Fruit fly (Drosophila melanogaster) whole organism, embryonic: ENCODE measurements around the gene vih.

Experiments used
- Abd-B ChIP-seq: fragments of 200-800 bp; sonication (Bioruptor generic); optimal IDR thresholded peaks from 2 replicates; lab custom pipeline; 2018; ENCODE audit warnings: missing biosample characterization, mild to moderate bottlenecking, missing genetic modification characterization, moderate library complexity
- Bgb ChIP-seq: fragments of 200-800 bp; sonication (Bioruptor generic); IDR thresholded peaks from 2 replicates; pipeline ENCODE4 v1.3.6; 2022; ENCODE audit warnings: missing biosample characterization, missing genetic modification characterization; ENCODE audit not compliant: partially characterized antibody
- C15 ChIP-seq: fragments of 200-800 bp; sonication (Bioruptor generic); IDR thresholded peaks from 3 replicates; pipeline ENCODE4 v1.3.6; 2022; ENCODE audit warnings: missing biosample characterization, missing genetic modification characterization
- CG10209 ChIP-seq: fragments of 200-800 bp; sonication (Bioruptor generic); optimal IDR thresholded peaks from 3 replicates; lab custom pipeline; 2017; ENCODE audit warnings: missing biosample characterization, mild to moderate bottlenecking, missing genetic modification characterization, missing genetic modification reagents
- CG10366 ChIP-seq: fragments of 200-800 bp; sonication (Bioruptor generic); IDR thresholded peaks from 2 replicates; pipeline ENCODE4 v1.3.6; 2022; ENCODE audit warnings: missing biosample characterization, missing genetic modification characterization
- CG10543 ChIP-seq: fragments of 200-800 bp; sonication (Bioruptor generic); optimal IDR thresholded peaks from 3 replicates; lab custom pipeline; 2017; ENCODE audit warnings: missing biosample characterization, mild to moderate bottlenecking, missing genetic modification characterization, moderate library complexity
- CG10979 ChIP-seq: fragments of 200-800 bp; sonication (Bioruptor generic); optimal IDR thresholded peaks from 2 replicates; lab custom pipeline; 2018; ENCODE audit warnings: missing biosample characterization, mild to moderate bottlenecking, missing genetic modification characterization, moderate library complexity
- CG15514 ChIP-seq: fragments of 200-800 bp; sonication (Bioruptor generic); optimal IDR thresholded peaks from 3 replicates; lab custom pipeline; 2017; ENCODE audit warnings: missing biosample characterization, missing genetic modification characterization, mild to moderate bottlenecking, moderate library complexity, missing genetic modification reagents
- CG17912 ChIP-seq: fragments of 200-800 bp; sonication (Bioruptor generic); optimal IDR thresholded peaks from 2 replicates; lab custom pipeline; 2018; ENCODE audit warnings: missing biosample characterization, mild to moderate bottlenecking, missing genetic modification characterization
- CG2120 ChIP-seq: fragments of 200-800 bp; sonication (Bioruptor generic); optimal IDR thresholded peaks from 3 replicates; lab custom pipeline; 2016; ENCODE audit warnings: missing biosample characterization, missing genetic modification characterization
- CG2129 ChIP-seq: fragments of 200-800 bp; sonication (Bioruptor generic); IDR thresholded peaks from 2 replicates; pipeline ENCODE4 v1.3.6; 2022; ENCODE audit warnings: missing biosample characterization, missing genetic modification characterization; ENCODE audit not compliant: partially characterized antibody
- CG2199 ChIP-seq: fragments of 200-800 bp; sonication (Bioruptor generic); IDR thresholded peaks from 3 replicates; pipeline ENCODE4 v1.3.6; 2022; ENCODE audit warnings: missing biosample characterization, missing genetic modification characterization
- CG30020 ChIP-seq: fragments of 200-800 bp; optimal IDR thresholded peaks from 2 replicates; lab custom pipeline; 2019; ENCODE audit warnings: missing biosample characterization, mild to moderate bottlenecking, missing genetic modification characterization, moderate library complexity
- CG30431 ChIP-seq: fragments of 200-800 bp; sonication (Bioruptor generic); optimal IDR thresholded peaks from 2 replicates; lab custom pipeline; 2017; ENCODE audit warnings: missing biosample characterization, missing genetic modification characterization
- CG31441 ChIP-seq: fragments of 200-800 bp; sonication (Bioruptor generic); IDR thresholded peaks from 2 replicates; pipeline ENCODE4 v1.3.6; 2022; ENCODE audit warnings: missing biosample characterization, missing genetic modification characterization
- CG34422 ChIP-seq: fragments of 200-800 bp; sonication (Bioruptor generic); IDR thresholded peaks from 3 replicates; pipeline ENCODE4 v1.3.6; 2022; ENCODE audit warnings: missing biosample characterization, missing genetic modification characterization
- CG5180 ChIP-seq: fragments of 200-800 bp; sonication (Bioruptor generic); optimal IDR thresholded peaks from 3 replicates; lab custom pipeline; 2017; ENCODE audit warnings: missing biosample characterization, missing genetic modification characterization, mild to moderate bottlenecking, moderate library complexity, missing genetic modification reagents
- CG6813 ChIP-seq: fragments of 200-800 bp; sonication (Bioruptor generic); optimal IDR thresholded peaks from 2 replicates; lab custom pipeline; 2017; ENCODE audit warnings: missing biosample characterization, missing genetic modification characterization, mild to moderate bottlenecking, moderate library complexity, missing genetic modification reagents
- CG7786 ChIP-seq: fragments of 200-800 bp; sonication (Bioruptor generic); optimal IDR thresholded peaks from 2 replicates; lab custom pipeline; 2016; ENCODE audit warnings: missing biosample characterization, missing genetic modification characterization
- CG7928 ChIP-seq: fragments of 200-800 bp; sonication (Bioruptor generic); optimal IDR thresholded peaks from 2 replicates; lab custom pipeline; 2017; ENCODE audit warnings: missing biosample characterization, mild to moderate bottlenecking, missing genetic modification characterization
- CG8290 ChIP-seq, 3 experiments: fragments of 200-800 bp; sonication (Bioruptor generic); optimal IDR thresholded peaks; 2 replicates each; lab custom pipeline; 2016 to 2019; ENCODE audit warnings: missing biosample characterization in 3 of 3, missing genetic modification characterization in 3 of 3, mild to moderate bottlenecking in 2 of 3, moderate library complexity in 1 of 3
- CG9876 ChIP-seq: fragments of 200-800 bp; sonication (Bioruptor generic); optimal IDR thresholded peaks from 2 replicates; lab custom pipeline; 2016; ENCODE audit warnings: missing biosample characterization, missing genetic modification characterization
- Deaf1 ChIP-seq: fragments of 200-800 bp; optimal IDR thresholded peaks from 3 replicates; lab custom pipeline; 2019; ENCODE audit warnings: missing biosample characterization, mild to moderate bottlenecking, missing genetic modification characterization, moderate library complexity
- E2f1 ChIP-seq: fragments of 200-800 bp; sonication (Bioruptor generic); IDR thresholded peaks from 2 replicates; pipeline ENCODE4 v1.3.6; 2022; ENCODE audit warnings: missing biosample characterization, missing genetic modification characterization
- Elba2 ChIP-seq: fragments of 200-800 bp; sonication (Bioruptor generic); optimal IDR thresholded peaks from 3 replicates; lab custom pipeline; 2016; ENCODE audit warnings: missing biosample characterization, missing genetic modification characterization
- Fer2 ChIP-seq: fragments of 200-800 bp; sonication (Bioruptor generic); optimal IDR thresholded peaks from 2 replicates; lab custom pipeline; 2018; ENCODE audit warnings: missing biosample characterization, mild to moderate bottlenecking, missing genetic modification characterization, moderate library complexity
- MBD-R2 ChIP-seq: fragments of 200-800 bp; sonication (Bioruptor generic); IDR thresholded peaks from 2 replicates; pipeline ENCODE4 v1.3.6; 2022; ENCODE audit warnings: missing biosample characterization, missing genetic modification characterization
- Myb ChIP-seq: fragments of 200-800 bp; sonication (Bioruptor generic); optimal IDR thresholded peaks from 2 replicates; lab custom pipeline; 2016; ENCODE audit warnings: missing biosample characterization, missing genetic modification characterization
- Opbp ChIP-seq: fragments of 200-800 bp; sonication (Bioruptor generic); IDR thresholded peaks from 3 replicates; pipeline ENCODE4 v1.3.6; 2022; ENCODE audit warnings: missing biosample characterization, missing genetic modification characterization; ENCODE audit not compliant: partially characterized antibody
- Optix ChIP-seq: fragments of 200-800 bp; sonication (Bioruptor generic); IDR thresholded peaks from 3 replicates; pipeline ENCODE4 v1.3.6; 2022; ENCODE audit warnings: missing biosample characterization, missing genetic modification characterization
- Sox102F ChIP-seq: fragments of 200-800 bp; sonication (Bioruptor generic); optimal IDR thresholded peaks from 2 replicates; lab custom pipeline; 2018; ENCODE audit warnings: missing biosample characterization, mild to moderate bottlenecking, missing genetic modification characterization, moderate library complexity
- Ssrp ChIP-seq: fragments of 200-800 bp; sonication (Bioruptor generic); optimal IDR thresholded peaks from 2 replicates; lab custom pipeline; 2018; ENCODE audit warnings: missing biosample characterization, mild to moderate bottlenecking, missing genetic modification characterization, moderate library complexity
- TFAM ChIP-seq: fragments of 200-800 bp; sonication (Bioruptor generic); optimal IDR thresholded peaks from 2 replicates; lab custom pipeline; 2017; ENCODE audit warnings: missing biosample characterization, missing genetic modification characterization, inconsistent platforms
- Vsx1 ChIP-seq: fragments of 200-800 bp; sonication (Bioruptor generic); optimal IDR thresholded peaks from 2 replicates; lab custom pipeline; 2017; ENCODE audit warnings: missing biosample characterization, mild to moderate bottlenecking, missing genetic modification characterization, missing genetic modification reagents
- aop ChIP-seq: fragments of 200-800 bp; sonication (Bioruptor generic); IDR thresholded peaks from 2 replicates; pipeline ENCODE4 v1.3.6; 2022; ENCODE audit warnings: missing biosample characterization, missing genetic modification characterization
- ems ChIP-seq: fragments of 200-800 bp; sonication (Bioruptor generic); optimal IDR thresholded peaks from 3 replicates; lab custom pipeline; 2016; ENCODE audit warnings: missing biosample characterization, missing genetic modification characterization
- eyg ChIP-seq: fragments of 200-800 bp; sonication (Bioruptor generic); optimal IDR thresholded peaks from 3 replicates; lab custom pipeline; 2016; ENCODE audit warnings: missing biosample characterization, missing genetic modification characterization
- gcm2 ChIP-seq: fragments of 200-800 bp; sonication (Bioruptor generic); optimal IDR thresholded peaks from 2 replicates; lab custom pipeline; 2016; ENCODE audit warnings: missing biosample characterization, missing genetic modification characterization
- grn ChIP-seq: fragments of 200-800 bp; sonication (Bioruptor generic); optimal IDR thresholded peaks from 3 replicates; lab custom pipeline; 2017; ENCODE audit warnings: missing biosample characterization, missing genetic modification characterization
- gro ChIP-seq: fragments of 200-800 bp; sonication (Bioruptor generic); optimal IDR thresholded peaks from 2 replicates; lab custom pipeline; 2016; ENCODE audit warnings: missing biosample characterization, missing genetic modification characterization
- gsb ChIP-seq: fragments of 200-800 bp; sonication (Bioruptor generic); IDR thresholded peaks from 2 replicates; pipeline ENCODE4 v1.3.6; 2022; ENCODE audit warnings: missing biosample characterization, missing genetic modification characterization
- jigr1 ChIP-seq: fragments of 200-800 bp; sonication (Bioruptor generic); IDR thresholded peaks from 3 replicates; pipeline ENCODE4 v1.3.6; 2022; ENCODE audit warnings: missing biosample characterization, missing genetic modification characterization
- knrl ChIP-seq: fragments of 200-800 bp; sonication (Bioruptor generic); IDR thresholded peaks from 3 replicates; pipeline ENCODE4 v1.3.6; 2022; ENCODE audit warnings: missing biosample characterization, missing genetic modification characterization; ENCODE audit not compliant: partially characterized antibody
- luna ChIP-seq: fragments of 200-800 bp; sonication (Bioruptor generic); optimal IDR thresholded peaks from 2 replicates; lab custom pipeline; 2016; ENCODE audit warnings: missing biosample characterization, missing genetic modification characterization
- run ChIP-seq: fragments of 200-800 bp; sonication (Bioruptor generic); optimal IDR thresholded peaks from 3 replicates; lab custom pipeline; 2018; ENCODE audit warnings: missing biosample characterization, mild to moderate bottlenecking, missing genetic modification characterization
- sisA ChIP-seq: fragments of 200-800 bp; sonication (Bioruptor generic); IDR thresholded peaks from 2 replicates; pipeline ENCODE4 v1.3.6; 2022; ENCODE audit warnings: missing biosample characterization, missing genetic modification characterization
- sr ChIP-seq: fragments of 200-800 bp; sonication (Bioruptor generic); IDR thresholded peaks from 3 replicates; pipeline ENCODE4 v1.3.6; 2022; ENCODE audit warnings: missing biosample characterization, missing genetic modification characterization
- tll ChIP-seq, 2 experiments: fragments of 200-800 bp in 1 of 2; fragments of >200 bp in 1 of 2; sonication (Bioruptor generic) in 1 of 2; optimal IDR thresholded peaks; 2 replicates each; lab custom pipeline; 2017 to 2019; ENCODE audit warnings: missing biosample characterization in 2 of 2, missing genetic modification characterization in 2 of 2, mild to moderate bottlenecking in 1 of 2, moderate library complexity in 1 of 2
- twi ChIP-seq: fragments of 200-800 bp; optimal IDR thresholded peaks from 2 replicates; lab custom pipeline; 2019; ENCODE audit warnings: missing biosample characterization, mild to moderate bottlenecking, missing genetic modification characterization, moderate library complexity
- wdn ChIP-seq: fragments of 200-800 bp; sonication (Bioruptor generic); IDR thresholded peaks from 2 replicates; pipeline ENCODE4 v1.3.6; 2022; ENCODE audit warnings: missing biosample characterization, missing genetic modification characterization

vih gene

DNA sequence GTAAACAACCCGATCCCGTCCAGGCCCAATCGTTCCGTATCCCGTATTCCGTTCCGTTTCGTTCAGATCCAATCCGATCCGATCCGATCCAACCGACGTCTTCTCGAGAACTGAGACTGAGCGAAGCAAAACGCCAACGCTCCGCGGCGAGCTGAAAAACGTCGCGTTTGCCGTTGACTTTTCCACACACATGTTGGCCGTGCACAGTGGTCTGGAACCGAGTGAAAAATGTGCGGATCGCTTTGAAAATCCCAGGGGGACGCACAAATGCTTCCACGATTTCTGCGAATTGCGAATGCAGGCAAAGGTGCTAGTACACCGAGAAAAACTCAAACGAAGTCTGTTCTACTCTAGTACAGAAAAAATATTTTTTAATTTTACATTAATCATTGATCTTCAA is 19.1 kb upstream of the vih start, which contains the start of gene CG10663 (continued):
- TF ChIP-seq CG15514 (GFP tag; lab: Kevin White, UChicago) (peak; percentile 12), sr (peak; percentile 90; the same call in 2 of the 3 replicates), gsb (GFP tag; lab: Robert Waterston, UW) (no peak), luna (no peak), Opbp (GFP tag; lab: Robert Waterston, UW) (0 out of 3 replicates have a peak, but pooled peaks have one; percentile 24), CG30431 (GFP tag; lab: Kevin White, UChicago) (no peak), MBD-R2 (GFP tag; lab: Robert Waterston, UW) (0 out of 2 replicates have a peak, but pooled peaks have one; percentile 10), CG10209 (GFP tag; lab: Kevin White, UChicago) (no peak), CG17912 (no peak), Optix (0 out of 3 replicates have a peak, but pooled peaks have one; percentile 43), Vsx1 (GFP tag; lab: Kevin White, UChicago) (no peak), Abd-B (GFP tag; lab: Kevin White, UChicago) (no peak), CG31441 (GFP tag; lab: Robert Waterston, UW) (no peak), knrl (GFP tag; lab: Robert Waterston, UW) (peak; percentile 35; the same call in 1 of the 3 replicates), CG10543 (no peak), tll (GFP tag; optimal IDR thresholded peaks at IDR 0.05; lab: Kevin White, UChicago) (peak in 1 of 2 experiments; percentile 79), aop (GFP tag; lab: Robert Waterston, UW) (no peak), jigr1 (GFP tag; lab: Robert Waterston, UW) (no peak), CG34422 (GFP tag; lab: Robert Waterston, UW) (no peak), twi (peak; percentile 96), CG5180 (GFP tag; lab: Kevin White, UChicago) (peak; percentile 81), E2f1 (GFP tag; lab: Robert Waterston, UW) (0 out of 2 replicates have a peak, but pooled peaks have one; percentile 12), CG8290 (GFP tag; optimal IDR thresholded peaks at IDR 0.05; lab: Kevin White, UChicago) (no peak), CG8290 (tag; optimal IDR thresholded peaks at IDR 0.05; lab: Kevin White, UChicago) (peak in 1 of 2 experiments; percentile 54), CG6813 (GFP tag; lab: Kevin White, UChicago) (no peak), CG9876 (GFP tag; lab: Kevin White, UChicago) (no peak), ems (no peak), wdn (GFP tag; lab: Robert Waterston, UW) (no peak), CG7928 (GFP tag; lab: Kevin White, UChicago) (no peak), Fer2 (no peak), run (tag; lab: Kevin White, UChicago) (no peak), CG2129 (GFP tag; lab: Robert Waterston, UW) (no peak), eyg (GFP tag; lab: Kevin White, UChicago) (peak; percentile 8), CG7786 (no peak), CG2120 (no peak), Bgb (peak; percentile 41; the same call in 1 of the 2 replicates), Elba2 (no peak), Deaf1 (peak; percentile 81), gcm2 (no peak), CG2199 (GFP tag; lab: Robert Waterston, UW) (peak; percentile 89), grn (GFP tag; lab: Kevin White, UChicago) (no peak), CG30020 (tag; lab: Kevin White, UChicago) (no peak), C15 (GFP tag; lab: Robert Waterston, UW) (no peak), sisA (0 out of 2 replicates have a peak, but pooled peaks have one; percentile 5), CG10366 (no peak), CG10979 (tag; lab: Kevin White, UChicago) (no peak), Ssrp (tag; lab: Kevin White, UChicago) (no peak), Sox102F (GFP tag; lab: Kevin White, UChicago) (no peak), Myb (GFP tag; lab: Kevin White, UChicago) (no peak), gro (GFP tag; lab: Kevin White, UChicago) (no peak), TFAM (GFP tag; lab: Kevin White, UChicago) (no peak)
